Fruit fly (Drosophila melanogaster): ENCODE results near the gene OXA1L.

OXA1L gene

dm6 chr3L:10899087-10899511 lies 12.8 kb upstream of the OXA1L start, which contains the start of gene Aps (continued):
- TF ChIP-seq Hmx (GFP tag; optimal IDR thresholded peaks at IDR 0.05) (no peak), CG4360 (GFP tag; IDR thresholded peaks at IDR 0.05) (no peak), Sin3A (optimal IDR thresholded peaks at IDR 0.05) (peak; percentile 57), CG18011 (GFP tag; optimal IDR thresholded peaks at IDR 0.05) (no peak), CG17385 (GFP tag; optimal IDR thresholded peaks at IDR 0.05) (peak; percentile 2), cas (GFP tag; IDR thresholded peaks at IDR 0.05) (no peak), phol (tag; optimal IDR thresholded peaks at IDR 0.05) (peak; percentile 40), crc (GFP tag; optimal IDR thresholded peaks at IDR 0.05) (no peak), inv (GFP tag; IDR thresholded peaks at IDR 0.05; ENCODE audit: partially characterized antibody) (no peak), CG12391 (tag; optimal IDR thresholded peaks at IDR 0.05) (peak; percentile 59), D (optimal IDR thresholded peaks at IDR 0.05) (no peak), D (GFP tag; optimal IDR thresholded peaks at IDR 0.05) (peak; percentile 18), fd96Cb (tag; optimal IDR thresholded peaks at IDR 0.05) (no peak), pita (GFP tag; optimal IDR thresholded peaks at IDR 0.05) (peak; percentile 81), cwo (GFP tag; optimal IDR thresholded peaks at IDR 0.05) (peak; percentile 1), abd-A (tag; optimal IDR thresholded peaks at IDR 0.05) (peak; percentile 27), CG1602 (GFP tag; optimal IDR thresholded peaks at IDR 0.05) (peak; percentile 59), stwl (tag; optimal IDR thresholded peaks at IDR 0.05) (peak; percentile 66), bowl (GFP tag; IDR thresholded peaks at IDR 0.05) (no peak), HLH54F (GFP tag; optimal IDR thresholded peaks at IDR 0.05) (peak; percentile 24), CG1647 (GFP tag; optimal IDR thresholded peaks at IDR 0.05) (peak; percentile 19), sug (tag; optimal IDR thresholded peaks at IDR 0.05) (peak; percentile 45), ftz-f1 (GFP tag; optimal IDR thresholded peaks at IDR 0.05) (no peak), CG13287 (GFP tag; IDR thresholded peaks at IDR 0.05; ENCODE audit: partially characterized antibody) (no peak), dan (GFP tag; IDR thresholded peaks at IDR 0.05) (no peak), CG14014 (GFP tag; IDR thresholded peaks at IDR 0.05) (peak; percentile 27; the same call in 1 of the 2 replicates), CG4328 (GFP tag; optimal IDR thresholded peaks at IDR 0.05) (no peak), unpg (GFP tag; optimal IDR thresholded peaks at IDR 0.05) (peak; percentile 31), CG1792 (GFP tag; optimal IDR thresholded peaks at IDR 0.05) (no peak), sens-2 (GFP tag; IDR thresholded peaks at IDR 0.05) (peak; percentile 36; the same call in 1 of the 2 replicates), wek (GFP tag; optimal IDR thresholded peaks at IDR 0.05) (no peak), CG15269 (tag; optimal IDR thresholded peaks at IDR 0.05) (peak; percentile 49), eyg (GFP tag; optimal IDR thresholded peaks at IDR 0.05) (no peak), Hr51 (GFP tag; optimal IDR thresholded peaks at IDR 0.05) (peak; percentile 28 to 38), NC2β (GFP tag; optimal IDR thresholded peaks at IDR 0.05) (peak; percentile 12), CG11093 (GFP tag; IDR thresholded peaks at IDR 0.05) (no peak), corto (GFP tag; optimal IDR thresholded peaks at IDR 0.05) (no peak), D19A (tag; optimal IDR thresholded peaks at IDR 0.05) (no peak), Ravus (GFP tag; IDR thresholded peaks at IDR 0.05) (no peak; the same call in 1 of the 2 replicates), mld (GFP tag; IDR thresholded peaks at IDR 0.05; ENCODE audit: partially characterized antibody) (no peak), Ptx1 (GFP tag; IDR thresholded peaks at IDR 0.05) (peak; percentile 49; the same call in 1 of the 2 replicates), MBD-R2 (GFP tag; IDR thresholded peaks at IDR 0.05) (0 out of 2 replicates have a peak, but pooled peaks have one; percentile 25), CG13296 (GFP tag; optimal IDR thresholded peaks at IDR 0.05) (no peak), CG3281 (GFP tag; optimal IDR thresholded peaks at IDR 0.05) (no peak), CG6254 (GFP tag; optimal IDR thresholded peaks at IDR 0.05) (no peak), CrebB (tag; optimal IDR thresholded peaks at IDR 0.05) (no peak), CG16863 (GFP tag; optimal IDR thresholded peaks at IDR 0.05) (no peak), CG7839 (tag; optimal IDR thresholded peaks at IDR 0.05) (peak; percentile 49), Vsx1 (GFP tag; optimal IDR thresholded peaks at IDR 0.05) (peak; percentile 99), Scr (GFP tag; IDR thresholded peaks at IDR 0.05; ENCODE audit: partially characterized antibody) (peak; percentile 33; the same call in 1 of the 2 replicates), CG17912 (GFP tag; optimal IDR thresholded peaks at IDR 0.05) (peak; percentile 47)
